Fruit fly (Drosophila melanogaster): ENCODE data around the gene CG7156.

The CG7156 gene

DNA sequence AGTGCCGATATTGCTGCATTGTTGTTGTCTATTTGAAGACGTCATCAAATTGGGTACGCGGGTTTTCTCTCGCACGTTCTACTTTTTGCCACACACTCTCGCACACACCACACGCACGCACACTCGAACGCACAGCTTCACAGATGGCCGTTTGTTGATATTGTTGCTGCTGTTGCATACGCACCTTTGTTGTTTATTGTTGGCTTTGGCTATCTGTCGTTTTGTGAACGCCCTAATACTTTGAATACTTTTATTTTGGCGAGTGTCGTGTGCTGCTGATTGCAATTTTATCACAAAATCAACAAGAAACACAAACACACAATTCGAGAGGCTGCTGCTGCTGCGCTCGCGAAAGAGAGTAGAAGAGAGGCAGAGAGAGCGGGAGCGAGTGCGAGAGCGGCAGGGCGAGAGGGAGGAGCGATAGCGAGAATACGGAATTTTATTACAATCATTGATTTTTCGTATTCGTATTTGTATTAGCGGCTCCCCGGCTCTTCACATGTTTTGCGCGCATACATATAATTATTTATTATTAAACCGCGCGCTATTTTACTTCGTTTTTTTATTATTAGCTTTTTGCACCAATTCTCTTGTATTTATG lies 43.3 kb downstream of the CG7156 start (continued):
- TF ChIP-seq spab (GFP tag; optimal IDR thresholded peaks at IDR 0.05) (peak; percentile 41), Lpt (GFP tag; optimal IDR thresholded peaks at IDR 0.05) (no peak), CG34406 (GFP tag; optimal IDR thresholded peaks at IDR 0.05) (peak; percentile 41), net (GFP tag; optimal IDR thresholded peaks at IDR 0.05) (no peak), CG4318 (GFP tag; optimal IDR thresholded peaks at IDR 0.05) (no peak), fkh (GFP tag; optimal IDR thresholded peaks at IDR 0.05) (peak; percentile 97), dsx (GFP tag; optimal IDR thresholded peaks at IDR 0.05; ENCODE audit: poor library complexity, severe bottlenecking) (peak; percentile 57), ss (GFP tag; optimal IDR thresholded peaks at IDR 0.05) (peak; percentile 24 to 43), CG9139 (GFP tag; optimal IDR thresholded peaks at IDR 0.05) (peak; percentile 37), Hr4 (GFP tag; optimal IDR thresholded peaks at IDR 0.05) (peak; percentile 23), CG8319 (GFP tag; optimal IDR thresholded peaks at IDR 0.05) (no peak), CG10669 (GFP tag; optimal IDR thresholded peaks at IDR 0.05) (no peak), CG11294 (GFP tag; IDR thresholded peaks at IDR 0.05) (no peak), dac (GFP tag; optimal IDR thresholded peaks at IDR 0.05) (no peak), Eip75B (GFP tag; optimal IDR thresholded peaks at IDR 0.05) (peak; percentile 40), CG8632 (GFP tag; optimal IDR thresholded peaks at IDR 0.05) (peak; percentile 45), CG15336 (GFP tag; IDR thresholded peaks at IDR 0.05) (no peak), CG8119 (GFP tag; IDR thresholded peaks at IDR 0.05) (no peak), topi (GFP tag; optimal IDR thresholded peaks at IDR 0.05) (peak; percentile 17), Gug (GFP tag; IDR thresholded peaks at IDR 0.05) (no peak), CG6163 (GFP tag; IDR thresholded peaks at IDR 0.05) (no peak), Eip78C (GFP tag) (peak; percentile 72), CG6854 (GFP tag; optimal IDR thresholded peaks at IDR 0.05) (peak; percentile 42), CG6276 (GFP tag; optimal IDR thresholded peaks at IDR 0.05) (peak; percentile 96), Eip93F (GFP tag; optimal IDR thresholded peaks at IDR 0.05) (no peak), CG6792 (GFP tag; optimal IDR thresholded peaks at IDR 0.05) (peak; percentile 39), Hr39 (GFP tag; optimal IDR thresholded peaks at IDR 0.05) (no peak), fd85E (GFP tag; optimal IDR thresholded peaks at IDR 0.05) (peak; percentile 53), Sox14 (GFP tag; optimal IDR thresholded peaks at IDR 0.05) (peak; percentile 6), Sox102F (GFP tag; optimal IDR thresholded peaks at IDR 0.05) (peak; percentile 56), Ets21C (GFP tag; optimal IDR thresholded peaks at IDR 0.05) (no peak), pdm3 (GFP tag; optimal IDR thresholded peaks at IDR 0.05) (peak; percentile 5), vri (GFP tag; optimal IDR thresholded peaks at IDR 0.05) (peak; percentile 80), CG16779 (tag; optimal IDR thresholded peaks at IDR 0.05) (peak; percentile 38), Met (GFP tag; optimal IDR thresholded peaks at IDR 0.05) (peak; percentile 44), cyc (GFP tag; optimal IDR thresholded peaks at IDR 0.05) (no peak)

DNA sequence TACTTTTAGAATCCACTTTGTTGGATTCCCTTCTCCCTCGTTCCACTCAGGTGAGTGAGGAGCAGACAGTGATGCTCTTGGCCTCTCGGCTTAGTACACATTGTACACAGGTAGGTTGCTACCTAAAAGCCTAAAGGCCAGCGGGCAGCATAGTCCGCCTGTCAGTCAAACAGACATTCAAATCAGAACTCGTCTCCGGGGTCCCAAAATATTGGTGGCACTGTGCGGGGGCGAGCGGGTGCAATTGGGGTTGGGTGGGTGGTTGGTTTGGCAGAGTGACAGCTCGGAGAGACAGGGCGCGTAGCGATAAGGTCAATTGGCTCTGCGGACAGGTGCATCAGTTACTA lies 44.2 kb downstream of the CG7156 start:
- TF ChIP-seq spab (GFP tag; optimal IDR thresholded peaks at IDR 0.05) = no peak
- TF ChIP-seq CG8319 (GFP tag; optimal IDR thresholded peaks at IDR 0.05) = no peak
- no peak for TF ChIP-seq CG8632 (GFP tag; optimal IDR thresholded peaks at IDR 0.05)
- no peak for TF ChIP-seq Lpt (GFP tag; optimal IDR thresholded peaks at IDR 0.05)
- no peak for TF ChIP-seq CG31627 (GFP tag; optimal IDR thresholded peaks at IDR 0.05)
- TF ChIP-seq cyc (GFP tag; optimal IDR thresholded peaks at IDR 0.05) = no peak
- TF ChIP-seq CG11902 (GFP tag; optimal IDR thresholded peaks at IDR 0.05) = no peak
- no peak for TF ChIP-seq dsx (GFP tag; optimal IDR thresholded peaks at IDR 0.05; ENCODE audit: poor library complexity, severe bottlenecking)
- no peak for TF ChIP-seq CG32006 (GFP tag; optimal IDR thresholded peaks at IDR 0.05)
- no peak for TF ChIP-seq Sox15 (GFP tag; optimal IDR thresholded peaks at IDR 0.05)
- TF ChIP-seq Blimp-1 (GFP tag; optimal IDR thresholded peaks at IDR 0.05) = no peak
- no peak for TF ChIP-seq CG6854 (GFP tag; optimal IDR thresholded peaks at IDR 0.05)
- no peak for TF ChIP-seq vri (GFP tag; optimal IDR thresholded peaks at IDR 0.05)
- TF ChIP-seq lz (GFP tag; optimal IDR thresholded peaks at IDR 0.05) = no peak
- no peak for TF ChIP-seq CG6808 (GFP tag; optimal IDR thresholded peaks at IDR 0.05)
